Fruit fly (Drosophila melanogaster): ENCODE results near the gene EMC2B.

The EMC2B gene

DNA sequence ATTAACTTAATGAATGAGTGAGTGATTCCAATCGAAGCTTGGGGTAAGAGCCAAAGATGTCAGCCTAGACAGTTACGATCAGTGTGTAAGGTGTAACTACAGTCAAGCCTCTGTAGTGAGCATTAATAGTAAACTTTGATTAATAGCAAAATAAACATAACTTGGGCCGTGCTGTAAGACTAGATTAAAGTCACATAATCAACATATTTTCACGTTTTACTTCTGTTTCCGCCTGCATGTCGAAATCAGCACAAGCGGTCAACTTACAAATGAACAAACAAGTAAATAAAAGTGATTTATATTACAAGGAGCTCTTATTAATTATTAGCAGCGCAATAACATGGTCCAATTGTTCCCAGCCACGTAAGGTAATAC lies 3.8 kb downstream of the EMC2B start:
- TF ChIP-seq CG13204 (GFP tag; optimal IDR thresholded peaks at IDR 0.05) (no peak), CG32121 (GFP tag; IDR thresholded peaks at IDR 0.05) (no peak), CG8159 (tag; optimal IDR thresholded peaks at IDR 0.05) (no peak), CG4496 (GFP tag; IDR thresholded peaks at IDR 0.05) (no peak), CG14655 (GFP tag; optimal IDR thresholded peaks at IDR 0.05) (peak; percentile 7), Pif1A (GFP tag; optimal IDR thresholded peaks at IDR 0.05) (no peak), EcR (GFP tag; optimal IDR thresholded peaks at IDR 0.05) (no peak), CG9948 (tag; optimal IDR thresholded peaks at IDR 0.05) (peak; percentile 14), CG10348 (GFP tag; IDR thresholded peaks at IDR 0.05) (no peak), gl (tag; optimal IDR thresholded peaks at IDR 0.05) (no peak), Pif1B (GFP tag; optimal IDR thresholded peaks at IDR 0.05) (no peak), rn (GFP tag; IDR thresholded peaks at IDR 0.05) (no peak)

dm6 chr3R:16987220-16987923 lies 4.3 kb downstream of the EMC2B start, which contains the start of gene CG18622:
CG18622 (minus strand) TSS chr3R:16987732.
- TF ChIP-seq CG8301 (tag; optimal IDR thresholded peaks at IDR 0.05) (no peak), rn (GFP tag; IDR thresholded peaks at IDR 0.05) (no peak), Pif1B (GFP tag; optimal IDR thresholded peaks at IDR 0.05) (no peak), Pif1A (GFP tag; optimal IDR thresholded peaks at IDR 0.05) (no peak), CG34367 (tag; optimal IDR thresholded peaks at IDR 0.05) (no peak), gl (tag; optimal IDR thresholded peaks at IDR 0.05) (no peak), CG12605 (GFP tag; IDR thresholded peaks at IDR 0.05) (no peak), CG10348 (GFP tag; IDR thresholded peaks at IDR 0.05) (0 out of 2 replicates have a peak, but pooled peaks have one; percentile 12), Snoo (tag; optimal IDR thresholded peaks at IDR 0.05) (no peak), CG13204 (GFP tag; optimal IDR thresholded peaks at IDR 0.05) (peak; percentile 87), CG15710 (tag; optimal IDR thresholded peaks at IDR 0.05) (no peak), Ets98B (GFP tag; IDR thresholded peaks at IDR 0.05) (no peak), CG14655 (GFP tag; optimal IDR thresholded peaks at IDR 0.05) (peak; percentile 5), CG8159 (tag; optimal IDR thresholded peaks at IDR 0.05) (no peak), fd96Ca (GFP tag; IDR thresholded peaks at IDR 0.05) (0 out of 3 replicates have a peak, but pooled peaks have one; percentile 18), EcR (GFP tag; optimal IDR thresholded peaks at IDR 0.05) (no peak)

DNA sequence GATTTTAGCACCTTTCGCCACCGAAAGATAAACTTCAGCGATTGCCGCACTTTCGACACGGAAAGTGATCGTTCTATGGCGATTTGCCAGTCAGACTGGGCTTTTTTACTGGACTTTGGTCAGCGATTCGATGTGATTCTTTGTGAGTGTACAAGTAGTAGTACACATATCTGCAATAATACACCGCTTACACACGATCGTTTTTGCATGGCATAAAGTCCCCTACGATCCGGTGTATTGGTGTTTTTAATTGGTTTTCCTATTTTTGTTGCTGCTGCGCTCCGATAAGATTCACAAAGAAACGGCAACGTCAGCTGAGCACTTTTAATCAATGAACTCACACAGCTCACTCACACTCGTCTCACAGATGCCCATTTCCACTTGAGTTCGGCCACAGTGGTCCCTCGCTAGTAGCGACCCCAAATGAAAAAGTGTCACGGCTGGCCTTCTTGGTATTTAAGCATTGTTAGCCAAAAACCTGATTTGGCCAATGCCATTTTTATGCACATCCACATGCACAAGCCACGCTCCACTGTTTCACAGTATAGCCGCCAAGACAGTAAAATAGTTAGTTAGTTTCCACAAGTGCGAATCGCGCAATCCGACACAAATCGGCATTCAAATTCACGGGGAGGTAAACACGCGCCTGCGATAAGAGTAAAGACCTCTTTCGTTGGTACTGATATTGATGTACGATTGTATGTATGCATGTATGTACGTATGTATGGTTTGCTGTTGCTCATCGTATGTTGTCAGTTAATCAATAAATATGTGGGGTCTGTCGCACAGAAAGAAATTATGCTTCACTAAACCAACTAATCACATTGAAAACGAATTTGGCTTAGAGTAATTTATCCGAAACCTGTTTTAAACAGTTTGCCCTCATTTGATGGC lies 5.2 kb downstream of the EMC2B start:
- TF ChIP-seq CG32121 (GFP tag; IDR thresholded peaks at IDR 0.05) (peak; percentile 96), CG10348 (GFP tag; IDR thresholded peaks at IDR 0.05) (peak; percentile 97), EcR (GFP tag; optimal IDR thresholded peaks at IDR 0.05) (peak; percentile 81), CG13204 (GFP tag; optimal IDR thresholded peaks at IDR 0.05) (peak; percentile 58), CG8159 (tag; optimal IDR thresholded peaks at IDR 0.05) (peak; percentile 82), CG12605 (GFP tag; IDR thresholded peaks at IDR 0.05) (peak; percentile 93), Pif1B (GFP tag; optimal IDR thresholded peaks at IDR 0.05) (peak; percentile 88), D1 (tag; optimal IDR thresholded peaks at IDR 0.05) (no peak), CG34367 (tag; optimal IDR thresholded peaks at IDR 0.05) (peak; percentile 77), rn (GFP tag; IDR thresholded peaks at IDR 0.05) (peak; percentile 89), Ets98B (GFP tag; IDR thresholded peaks at IDR 0.05) (peak; percentile 98), Pif1A (GFP tag; optimal IDR thresholded peaks at IDR 0.05) (peak; percentile 90), CG8301 (tag; optimal IDR thresholded peaks at IDR 0.05) (peak; percentile 84), gl (tag; optimal IDR thresholded peaks at IDR 0.05) (peak; percentile 36), CG15710 (tag; optimal IDR thresholded peaks at IDR 0.05) (peak; percentile 89), Snoo (tag; optimal IDR thresholded peaks at IDR 0.05) (peak; percentile 90), fd96Ca (GFP tag; IDR thresholded peaks at IDR 0.05) (peak; percentile 98), CG4496 (GFP tag; IDR thresholded peaks at IDR 0.05) (peak; percentile 98), CG9948 (tag; optimal IDR thresholded peaks at IDR 0.05) (peak; percentile 82), CG17806 (tag; optimal IDR thresholded peaks at IDR 0.05) (peak; percentile 79), CG14655 (GFP tag; optimal IDR thresholded peaks at IDR 0.05) (peak; percentile 87)

DNA sequence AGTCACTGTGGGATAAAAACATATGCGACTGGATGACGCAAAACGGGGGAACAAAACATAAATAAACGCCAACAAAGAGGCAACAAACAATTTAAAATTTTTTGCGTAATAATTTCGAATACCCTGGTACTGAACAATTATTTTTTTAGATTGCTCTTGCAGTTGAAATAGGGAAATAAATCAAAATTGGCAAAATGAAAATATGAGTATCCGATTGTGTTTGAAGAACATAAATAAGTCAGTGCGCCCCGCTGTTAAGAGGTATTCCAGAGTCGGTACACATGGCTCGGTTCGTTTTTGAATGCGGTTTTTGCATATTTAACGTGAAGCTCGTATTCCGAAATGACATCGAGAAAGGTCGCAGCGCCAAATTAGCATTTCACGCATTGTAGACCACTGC lies 6.1 kb downstream of the EMC2B start:
- no peak for TF ChIP-seq CG8301 (tag; optimal IDR thresholded peaks at IDR 0.05)
- TF ChIP-seq Pif1A (GFP tag; optimal IDR thresholded peaks at IDR 0.05), result no peak
- no peak for TF ChIP-seq CG32121 (GFP tag; IDR thresholded peaks at IDR 0.05)
- TF ChIP-seq CG4496 (GFP tag; IDR thresholded peaks at IDR 0.05), result no peak

DNA sequence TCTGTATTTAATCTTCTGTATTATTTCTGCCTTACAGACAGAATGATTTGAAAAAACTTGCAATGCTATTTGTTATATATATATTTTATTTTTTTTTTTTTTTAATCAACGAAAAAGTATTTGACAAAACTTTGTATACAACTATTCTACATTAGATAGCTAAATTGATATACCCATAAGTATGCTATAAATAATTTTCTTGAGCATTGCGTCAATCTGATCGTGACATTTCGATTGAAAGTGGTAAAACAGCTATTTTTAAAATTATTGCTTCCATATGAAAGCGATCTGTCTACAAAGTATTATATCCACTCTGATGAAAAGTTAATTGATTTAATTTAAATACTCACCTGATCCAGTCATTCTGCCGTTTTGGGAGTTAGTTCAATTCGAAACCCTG lies 7.5 kb downstream of the EMC2B start:
- TF ChIP-seq CG13204 (GFP tag; optimal IDR thresholded peaks at IDR 0.05) (no peak), D1 (tag; optimal IDR thresholded peaks at IDR 0.05) (no peak), CG10348 (GFP tag; IDR thresholded peaks at IDR 0.05) (no peak), Snoo (tag; optimal IDR thresholded peaks at IDR 0.05) (no peak), CG12605 (GFP tag; IDR thresholded peaks at IDR 0.05) (no peak), CG4496 (GFP tag; IDR thresholded peaks at IDR 0.05) (no peak)

dm6 chr3R:16983001-16983400 lies 8.7 kb downstream of the EMC2B start:
- TF ChIP-seq CG14655 (GFP tag; optimal IDR thresholded peaks at IDR 0.05) (no peak), Pif1B (GFP tag; optimal IDR thresholded peaks at IDR 0.05) (no peak), CG4496 (GFP tag; IDR thresholded peaks at IDR 0.05) (no peak), CG15710 (tag; optimal IDR thresholded peaks at IDR 0.05) (no peak)

Measured in whole organism, pupa.